Fruit fly (Drosophila melanogaster): Measurements from ENCODE around the gene vri.

The vri gene

dm6 chr2L:5327266-5327621, 38.5 kb downstream of the vri start:
- TF ChIP-seq vri (GFP tag; optimal IDR thresholded peaks at IDR 0.05) (peak; percentile 55), cyc (GFP tag; optimal IDR thresholded peaks at IDR 0.05) (no peak)

DNA sequence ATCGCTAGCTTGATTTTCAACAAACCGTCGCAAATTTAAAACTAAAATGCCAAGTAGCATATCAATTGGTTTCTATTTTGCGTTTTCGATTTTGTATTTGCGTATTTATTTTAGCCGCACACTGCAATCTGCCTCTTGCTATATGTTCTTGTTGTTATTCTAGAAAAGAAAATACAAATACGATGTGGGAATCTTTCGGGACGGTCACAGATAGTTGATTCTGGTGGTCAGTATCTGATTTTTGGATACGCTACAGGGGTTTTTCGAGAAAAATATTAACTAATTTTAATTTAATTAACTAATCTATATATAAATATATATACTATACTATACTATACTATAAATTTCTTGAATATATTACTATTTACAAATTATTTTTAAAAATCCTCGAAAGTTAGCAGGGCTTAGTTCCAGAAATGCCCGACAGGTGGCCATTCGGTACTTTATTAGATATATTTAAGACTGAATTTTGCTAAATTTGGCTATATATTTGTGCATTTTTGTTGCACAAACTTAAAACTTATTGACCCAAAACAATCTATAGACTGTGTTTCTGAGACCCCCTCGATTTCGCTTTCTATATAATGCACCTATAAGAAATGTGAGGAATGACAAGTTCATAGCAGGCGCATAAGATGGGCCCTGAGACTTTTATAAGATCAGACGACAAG, 40.2 kb downstream of the vri start, which contains the start of gene CG14022:
Gene CG14022, minus strand, starts transcription at position 51 of the 671 bp plus-strand sequence.
- no peak for TF ChIP-seq CG3919 (GFP tag; optimal IDR thresholded peaks at IDR 0.05)
- no peak for TF ChIP-seq esn (GFP tag; optimal IDR thresholded peaks at IDR 0.05)
- no peak for TF ChIP-seq dac (GFP tag; optimal IDR thresholded peaks at IDR 0.05)
- TF ChIP-seq salr (GFP tag; optimal IDR thresholded peaks at IDR 0.05), result no peak
- TF ChIP-seq Sox102F (GFP tag; optimal IDR thresholded peaks at IDR 0.05), result no peak

dm6 chr2L:5329557-5329956, 40.8 kb downstream of the vri start, which contains the start of gene TotM:
Gene TotM, plus strand, starts transcription at chr2L:5329857.
- no peak for TF ChIP-seq CG7368 (GFP tag; optimal IDR thresholded peaks at IDR 0.05)
- no peak for TF ChIP-seq net (GFP tag; optimal IDR thresholded peaks at IDR 0.05)
- TF ChIP-seq salr (GFP tag; optimal IDR thresholded peaks at IDR 0.05), result no peak
- TF ChIP-seq dac (GFP tag; optimal IDR thresholded peaks at IDR 0.05), result no peak
- TF ChIP-seq topi (GFP tag; optimal IDR thresholded peaks at IDR 0.05), result no peak
- TF ChIP-seq Smox (GFP tag; optimal IDR thresholded peaks at IDR 0.05), result no peak

- TF ChIP-seq dsx (GFP tag; optimal IDR thresholded peaks at IDR 0.05; ENCODE audit: poor library complexity, severe bottlenecking) (no peak), Hr38 (GFP tag; optimal IDR thresholded peaks at IDR 0.05) (no peak), Hr39 (GFP tag; optimal IDR thresholded peaks at IDR 0.05) (no peak), CG3919 (GFP tag; optimal IDR thresholded peaks at IDR 0.05) (no peak), spab (GFP tag; optimal IDR thresholded peaks at IDR 0.05) (no peak), lz (GFP tag; optimal IDR thresholded peaks at IDR 0.05) (no peak), Gug (GFP tag; IDR thresholded peaks at IDR 0.05) (no peak), Eip78C (GFP tag) (peak; percentile 25), CG15336 (GFP tag; IDR thresholded peaks at IDR 0.05) (no peak), Ets21C (GFP tag; optimal IDR thresholded peaks at IDR 0.05) (no peak), CG8119 (GFP tag; IDR thresholded peaks at IDR 0.05) (no peak), CG8632 (GFP tag; optimal IDR thresholded peaks at IDR 0.05) (no peak), CG34406 (GFP tag; optimal IDR thresholded peaks at IDR 0.05) (no peak), svp (GFP tag) (peak; percentile 42), net (GFP tag; optimal IDR thresholded peaks at IDR 0.05) (no peak), OdsH (GFP tag; optimal IDR thresholded peaks at IDR 0.05) (no peak), CG10669 (GFP tag; optimal IDR thresholded peaks at IDR 0.05) (no peak)
These were observed 43.8 kb downstream of the vri start for dm6 chr2L:5332574-5332973.

DNA sequence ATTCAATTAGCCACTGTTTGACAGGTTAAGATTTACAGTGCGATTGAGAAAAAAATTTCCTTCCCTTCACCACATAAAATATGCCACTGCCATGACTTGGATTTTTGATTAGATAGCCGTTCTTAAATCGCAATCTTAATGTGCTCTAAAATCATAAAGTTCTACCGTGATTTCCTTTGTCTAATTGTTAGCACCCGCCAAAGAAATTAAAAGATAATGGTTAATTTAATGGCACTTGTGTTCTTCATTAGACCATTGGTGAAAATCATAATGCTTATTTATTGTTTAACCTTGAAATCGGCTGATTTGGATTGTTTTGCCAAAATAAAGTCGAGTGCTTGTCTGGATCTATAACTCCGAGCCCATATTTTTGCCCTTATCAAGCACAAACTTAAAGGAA, 48.4 kb downstream of the vri start:
- TF ChIP-seq CG4318 (GFP tag; optimal IDR thresholded peaks at IDR 0.05), result no peak
- no peak for TF ChIP-seq Sox15 (GFP tag; optimal IDR thresholded peaks at IDR 0.05)
- no peak for TF ChIP-seq CG3919 (GFP tag; optimal IDR thresholded peaks at IDR 0.05)

dm6 chr2L:5338024-5338720, 49.4 kb downstream of the vri start, which contains the start of gene fusl:
Gene fusl, minus strand, starts transcription at chr2L:5338073.
- TF ChIP-seq svp (GFP tag), result peak; percentile 98
- peak; percentile 50 for TF ChIP-seq fkh (GFP tag; optimal IDR thresholded peaks at IDR 0.05)
- TF ChIP-seq dsx (GFP tag; optimal IDR thresholded peaks at IDR 0.05; ENCODE audit: poor library complexity, severe bottlenecking), result no peak

DNA sequence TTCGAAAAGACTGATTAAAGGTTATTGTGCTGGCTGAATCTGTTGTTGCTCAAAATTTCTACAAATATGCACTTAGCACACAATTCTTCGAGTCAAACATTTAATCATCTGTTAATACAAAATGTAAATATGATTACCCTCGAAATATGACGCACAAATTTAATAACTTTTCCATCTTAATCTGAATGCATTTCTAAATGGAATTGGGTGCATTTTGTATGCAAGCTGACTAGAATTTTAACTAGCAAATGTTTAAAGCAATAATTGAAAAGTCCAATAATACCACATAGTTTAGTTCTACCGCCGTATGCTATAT, 49.9 kb downstream of the vri start:
- TF ChIP-seq Gug (GFP tag; IDR thresholded peaks at IDR 0.05), result no peak
- TF ChIP-seq CG6163 (GFP tag; IDR thresholded peaks at IDR 0.05), result no peak
- no peak for TF ChIP-seq Blimp-1 (GFP tag; optimal IDR thresholded peaks at IDR 0.05)
- no peak for TF ChIP-seq salr (GFP tag; optimal IDR thresholded peaks at IDR 0.05)
- no peak for TF ChIP-seq achi (GFP tag; optimal IDR thresholded peaks at IDR 0.05)
- TF ChIP-seq svp (GFP tag), result no peak
- no peak for TF ChIP-seq CG6808 (GFP tag; optimal IDR thresholded peaks at IDR 0.05)
- no peak for TF ChIP-seq fd59A (GFP tag; optimal IDR thresholded peaks at IDR 0.05)
- no peak for TF ChIP-seq CG34406 (GFP tag; optimal IDR thresholded peaks at IDR 0.05)
- TF ChIP-seq CG1621 (tag; optimal IDR thresholded peaks at IDR 0.05), result no peak
- no peak for TF ChIP-seq Ets96B (tag; optimal IDR thresholded peaks at IDR 0.05)
- no peak for TF ChIP-seq eg (GFP tag; IDR thresholded peaks at IDR 0.05)
- no peak for TF ChIP-seq Eip78C (GFP tag)
- no peak for TF ChIP-seq dsx (GFP tag; optimal IDR thresholded peaks at IDR 0.05; ENCODE audit: poor library complexity, severe bottlenecking)
- TF ChIP-seq CG3919 (GFP tag; optimal IDR thresholded peaks at IDR 0.05), result no peak
- TF ChIP-seq CG11902 (GFP tag; optimal IDR thresholded peaks at IDR 0.05), result no peak
- TF ChIP-seq Hr38 (GFP tag; optimal IDR thresholded peaks at IDR 0.05), result no peak
